Worm (Caenorhabditis elegans) whole organism, L4 larva: Measurements from ENCODE around the gene tftc-5.

Source experiments
- F26F4.8 ChIP-seq: fragments of 200-800 bp; sonication (Bioruptor generic); conservative IDR thresholded peaks from 2 replicates; pipeline ENCODE4 v1.3.6; 2022; ENCODE audit warnings: missing genetic modification characterization, missing compliant biosample characterization
- F49E8.2 ChIP-seq: sonication (generic microtip); optimal IDR thresholded peaks from 2 replicates; lab custom pipeline; 2016; ENCODE audit warnings: missing compliant biosample characterization, mild to moderate bottlenecking, missing genetic modification characterization, borderline replicate concordance
- R02D3.7 ChIP-seq: fragments of 150-350 bp; sonication (generic microtip); optimal IDR thresholded peaks from 3 replicates; lab custom pipeline; 2014; ENCODE audit warnings: missing biosample characterization, missing genetic modification characterization
- Y105C5A.15 ChIP-seq: fragments of 200-800 bp; sonication (Bioruptor generic); IDR thresholded peaks from 2 replicates; pipeline ENCODE4 v1.3.6; 2022; ENCODE audit warnings: missing genetic modification characterization, missing compliant biosample characterization
- Y48G9A.11 ChIP-seq: fragments of 200-800 bp; sonication (Bioruptor generic); IDR thresholded peaks from 2 replicates; pipeline ENCODE4 v1.3.6; 2022; ENCODE audit warnings: missing genetic modification reagents, missing genetic modification characterization, missing compliant biosample characterization
- Y5F2A.4 ChIP-seq: fragments of 200-800 bp; sonication (Bioruptor generic); optimal IDR thresholded peaks from 2 replicates; lab custom pipeline; 2018; ENCODE audit warnings: mild to moderate bottlenecking, missing genetic modification characterization, missing compliant biosample characterization
- Y75B8A.6 ChIP-seq: fragments of 200-800 bp; sonication (Bioruptor generic); IDR thresholded peaks from 2 replicates; pipeline ENCODE4 v1.3.6; 2022; ENCODE audit warnings: missing genetic modification reagents, missing genetic modification characterization, missing compliant biosample characterization
- ZK546.5 ChIP-seq, 2 experiments: sonication (generic microtip); optimal IDR thresholded peaks; 2 replicates each; lab custom pipeline; 2017; ENCODE audit warnings: missing biosample characterization in 2 of 2, missing genetic modification characterization in 2 of 2
- ama-1 ChIP-seq: fragments of 150-350 bp; optimal IDR thresholded peaks from 2 replicates; lab custom pipeline; 2014; ENCODE audit warnings: inconsistent platforms, mixed read lengths
- arid-1 ChIP-seq: fragments of 200-800 bp; sonication (Bioruptor generic); conservative IDR thresholded peaks from 2 replicates; pipeline ENCODE4 v1.3.6; 2022; ENCODE audit warnings: missing genetic modification reagents, missing genetic modification characterization, missing compliant biosample characterization
- ceh-28 ChIP-seq: fragments of 150-350 bp; optimal IDR thresholded peaks from 2 replicates; lab custom pipeline; 2014; ENCODE audit warnings: missing biosample characterization, missing genetic modification reagents, missing genetic modification characterization
- cey-2 ChIP-seq: sonication (generic microtip); optimal IDR thresholded peaks from 3 replicates; lab custom pipeline; 2017; ENCODE audit warnings: missing genetic modification characterization, mild to moderate bottlenecking, missing compliant biosample characterization, antibody characterized with exemption, borderline replicate concordance; ENCODE audit not compliant: insufficient read depth
- ctbp-1 ChIP-seq: fragments of 200-800 bp; sonication (Bioruptor generic); IDR thresholded peaks from 2 replicates; pipeline ENCODE4 v1.3.6; 2022; ENCODE audit warnings: missing genetic modification reagents, missing genetic modification characterization, missing compliant biosample characterization
- daf-12 ChIP-seq: fragments of 150-350 bp; optimal IDR thresholded peaks from 2 replicates; lab custom pipeline; 2014; ENCODE audit warnings: missing biosample characterization, missing genetic modification reagents, missing genetic modification characterization
- daf-19 ChIP-seq: fragments of 200-800 bp; sonication (Bioruptor generic); conservative IDR thresholded peaks from 2 replicates; pipeline ENCODE4 v1.3.6; 2022; ENCODE audit warnings: missing genetic modification characterization, missing compliant biosample characterization
- dmd-8 ChIP-seq: fragments of 200-800 bp; sonication (Bioruptor generic); IDR thresholded peaks from 2 replicates; pipeline ENCODE4 v1.3.6; 2022; ENCODE audit warnings: missing genetic modification characterization, missing compliant biosample characterization
- dve-1 ChIP-seq: sonication (generic microtip); optimal IDR thresholded peaks from 2 replicates; lab custom pipeline; 2017; ENCODE audit warnings: antibody characterized with exemption, mild to moderate bottlenecking, missing genetic modification characterization, missing compliant biosample characterization; ENCODE audit not compliant: insufficient read depth
- egl-43 ChIP-seq: fragments of 200-800 bp; sonication (Bioruptor generic); IDR thresholded peaks from 2 replicates; pipeline ENCODE4 v1.3.6; 2022; ENCODE audit warnings: missing genetic modification reagents, missing genetic modification characterization, missing compliant biosample characterization
- fos-1 ChIP-seq: fragments of 150-350 bp; optimal IDR thresholded peaks from 2 replicates; lab custom pipeline; 2014; ENCODE audit warnings: missing biosample characterization, missing genetic modification characterization
- gei-8 ChIP-seq: fragments of 200-800 bp; sonication (Bioruptor generic); optimal IDR thresholded peaks from 2 replicates; lab custom pipeline; 2018; ENCODE audit warnings: mild to moderate bottlenecking, missing genetic modification characterization, missing compliant biosample characterization
- hlh-30 ChIP-seq: sonication (generic microtip); optimal IDR thresholded peaks from 2 replicates; lab custom pipeline; 2017; ENCODE audit warnings: antibody characterized with exemption, mild to moderate bottlenecking, missing genetic modification characterization, missing compliant biosample characterization; ENCODE audit not compliant: insufficient read depth
- hmg-1.1 ChIP-seq: fragments of 200-800 bp; sonication (Bioruptor generic); IDR thresholded peaks from 2 replicates; pipeline ENCODE4 v1.3.6; 2022; ENCODE audit warnings: missing genetic modification reagents, missing genetic modification characterization, missing compliant biosample characterization
- lim-7 ChIP-seq: fragments of 200-800 bp; sonication (Bioruptor generic); IDR thresholded peaks from 2 replicates; pipeline ENCODE4 v1.3.6; 2022; ENCODE audit warnings: missing genetic modification characterization, missing compliant biosample characterization
- lin-1 ChIP-seq: fragments of 200-800 bp; sonication (Bioruptor generic); IDR thresholded peaks from 2 replicates; pipeline ENCODE4 v1.3.6; 2022; ENCODE audit warnings: missing genetic modification reagents, missing genetic modification characterization, missing compliant biosample characterization
- lin-13 ChIP-seq: fragments of 150-350 bp; optimal IDR thresholded peaks from 2 replicates; lab custom pipeline; 2014; ENCODE audit warnings: missing biosample characterization, missing genetic modification reagents, missing genetic modification characterization
- lin-29 ChIP-seq: fragments of 200-800 bp; sonication (Bioruptor generic); IDR thresholded peaks from 2 replicates; pipeline ENCODE4 v1.3.6; 2022; ENCODE audit warnings: missing genetic modification reagents, missing genetic modification characterization, missing compliant biosample characterization
- lin-38 ChIP-seq: fragments of 200-800 bp; sonication (Bioruptor generic); IDR thresholded peaks from 2 replicates; pipeline ENCODE4 v1.3.6; 2022; ENCODE audit warnings: missing genetic modification reagents, missing genetic modification characterization, missing compliant biosample characterization
- lir-3 ChIP-seq: sonication (generic microtip); optimal IDR thresholded peaks from 2 replicates; lab custom pipeline; 2016; ENCODE audit warnings: mild to moderate bottlenecking, missing genetic modification characterization, missing compliant biosample characterization
- madf-9 ChIP-seq: fragments of 200-800 bp; sonication (Bioruptor generic); conservative IDR thresholded peaks from 2 replicates; pipeline ENCODE4 v1.3.6; 2022; ENCODE audit warnings: missing genetic modification reagents, missing genetic modification characterization, missing compliant biosample characterization
- mep-1 ChIP-seq: fragments of 150-350 bp; sonication (generic microtip); optimal IDR thresholded peaks from 3 replicates; lab custom pipeline; 2014; ENCODE audit warnings: missing biosample characterization, missing genetic modification characterization
- mes-2 ChIP-seq: sonication (generic microtip); optimal IDR thresholded peaks from 2 replicates; lab custom pipeline; 2016; ENCODE audit warnings: missing genotype, mild to moderate bottlenecking, missing genetic modification characterization, missing compliant biosample characterization; ENCODE audit not compliant: poor library complexity, severe bottlenecking
- mxl-2 ChIP-seq: fragments of 200-800 bp; sonication (Bioruptor generic); conservative IDR thresholded peaks from 2 replicates; pipeline ENCODE4 v1.3.6; 2022; ENCODE audit warnings: missing genetic modification reagents, missing genetic modification characterization, missing compliant biosample characterization
- nhr-102 ChIP-seq: sonication (generic microtip); optimal IDR thresholded peaks from 2 replicates; lab custom pipeline; 2016; ENCODE audit warnings: mild to moderate bottlenecking, missing genetic modification characterization, moderate library complexity, missing compliant biosample characterization
- nhr-25 ChIP-seq: sonication (generic microtip); optimal IDR thresholded peaks from 2 replicates; lab custom pipeline; 2017; ENCODE audit warnings: missing genetic modification characterization, mild to moderate bottlenecking, missing compliant biosample characterization, antibody characterized with exemption, moderate library complexity, borderline replicate concordance; ENCODE audit not compliant: insufficient read depth
- nhr-41 ChIP-seq: fragments of 200-800 bp; sonication (Bioruptor generic); IDR thresholded peaks from 2 replicates; pipeline ENCODE4 v1.3.6; 2022; ENCODE audit warnings: missing genetic modification reagents, missing genetic modification characterization, missing compliant biosample characterization
- nhr-6 ChIP-seq: fragments of 150-350 bp; optimal IDR thresholded peaks from 2 replicates; lab custom pipeline; 2014; ENCODE audit warnings: missing biosample characterization, missing genetic modification characterization
- nhr-76 ChIP-seq: fragments of 150-350 bp; optimal IDR thresholded peaks from 2 replicates; lab custom pipeline; 2014; ENCODE audit warnings: missing biosample characterization, missing genetic modification characterization
- pqm-1 ChIP-seq: sonication (generic microtip); optimal IDR thresholded peaks from 2 replicates; lab custom pipeline; 2017; ENCODE audit warnings: missing biosample characterization, missing genetic modification characterization
- rbr-2 ChIP-seq: sonication (generic microtip); optimal IDR thresholded peaks from 2 replicates; lab custom pipeline; 2016; ENCODE audit warnings: missing genotype, missing genetic modification characterization, missing compliant biosample characterization
- sdz-12 ChIP-seq: fragments of 200-800 bp; sonication (Bioruptor generic); optimal IDR thresholded peaks from 2 replicates; lab custom pipeline; 2018; ENCODE audit warnings: mild to moderate bottlenecking, missing genetic modification characterization, missing compliant biosample characterization
- set-16 ChIP-seq: fragments of 200-800 bp; sonication (Bioruptor generic); IDR thresholded peaks from 2 replicates; pipeline ENCODE4 v1.3.6; 2022; ENCODE audit warnings: missing genetic modification reagents, missing genetic modification characterization, missing compliant biosample characterization
- spr-3 ChIP-seq: fragments of 200-800 bp; sonication (Bioruptor generic); optimal IDR thresholded peaks from 2 replicates; lab custom pipeline; 2018; ENCODE audit warnings: mild to moderate bottlenecking, missing genetic modification characterization, missing compliant biosample characterization
- tag-97 ChIP-seq: fragments of 200-800 bp; sonication (Bioruptor generic); IDR thresholded peaks from 2 replicates; pipeline ENCODE4 v1.3.6; 2022; ENCODE audit warnings: missing genetic modification characterization, missing compliant biosample characterization
- unc-130 ChIP-seq: sonication (generic microtip); optimal IDR thresholded peaks from 2 replicates; lab custom pipeline; 2016; ENCODE audit warnings: missing genetic modification reagents, missing genetic modification characterization, missing compliant biosample characterization
- unc-39 ChIP-seq: sonication (generic microtip); optimal IDR thresholded peaks from 2 replicates; lab custom pipeline; 2017; ENCODE audit warnings: missing biosample characterization, missing genetic modification characterization
- zfp-2 ChIP-seq: sonication (generic microtip); optimal IDR thresholded peaks from 2 replicates; lab custom pipeline; 2016; ENCODE audit warnings: mild to moderate bottlenecking, missing genetic modification characterization, missing compliant biosample characterization
- ztf-11 ChIP-seq: fragments of 150-350 bp; optimal IDR thresholded peaks from 2 replicates; lab custom pipeline; 2014; ENCODE audit warnings: missing biosample characterization, missing genetic modification characterization

tftc-5 gene

ce11 chrIII:4060019-4060418 is 38.1 kb downstream of the tftc-5 start, which contains the start of gene his-70:
his-70 (minus strand) TSS chrIII:4060119.
- TF ChIP-seq ztf-11 (tag; lab: Kevin White, UChicago) (no peak), hmg-1.1 (GFP tag; lab: Robert Waterston, UW) (no peak), F26F4.8 (GFP tag; lab: Robert Waterston, UW) (no peak), tag-97 (GFP tag; lab: Robert Waterston, UW) (no peak), R02D3.7 (tag; lab: Kevin White, UChicago) (no peak), F49E8.2 (tag; lab: Kevin White, UChicago) (no peak), lin-1 (GFP tag; lab: Robert Waterston, UW) (no peak), nhr-25 (tag; lab: Kevin White, UChicago) (no peak), ceh-28 (tag; lab: Kevin White, UChicago) (no peak), zfp-2 (no peak), ama-1 (no peak), madf-9 (GFP tag; lab: Robert Waterston, UW) (no peak), Y105C5A.15 (GFP tag; lab: Robert Waterston, UW) (no peak), Y5F2A.4 (GFP tag; lab: Kevin White, UChicago) (no peak), mep-1 (tag; lab: Kevin White, UChicago) (no peak), lir-3 (tag; lab: Kevin White, UChicago) (no peak), sdz-12 (GFP tag; lab: Kevin White, UChicago) (no peak), ZK546.5 (tag; optimal IDR thresholded peaks at IDR 0.05; lab: Kevin White, UChicago) (no peak)
- TF ChIP-seq, all 104 proteins: peak for 0

- TF ChIP-seq egl-43 (GFP tag; lab: Robert Waterston, UW) (0 out of 2 replicates have a peak, but pooled peaks have one; percentile 34), Y48G9A.11 (GFP tag; lab: Robert Waterston, UW) (peak; percentile 40; the same call in 1 of the 2 replicates), lin-38 (GFP tag; lab: Robert Waterston, UW) (peak; percentile 39), dmd-8 (0 out of 2 replicates have a peak, but pooled peaks have one; percentile 63), set-16 (GFP tag; lab: Robert Waterston, UW) (peak; percentile 52), lim-7 (GFP tag; lab: Robert Waterston, UW) (peak; percentile 61; the same call in 1 of the 2 replicates)
Observed at ce11 chrIII:4060856-4061383, 39.0 kb downstream of the tftc-5 start.

ce11 chrIII:4063724-4064123 is 41.8 kb downstream of the tftc-5 start:
- peak; percentile 72 for TF ChIP-seq set-16 (GFP tag; lab: Robert Waterston, UW)
- TF ChIP-seq rbr-2 (tag; lab: Kevin White, UChicago): peak; percentile 72
- TF ChIP-seq pqm-1 (tag; lab: Kevin White, UChicago): no peak
- no peak for TF ChIP-seq daf-12 (tag; lab: Kevin White, UChicago)
- TF ChIP-seq nhr-102 (tag; lab: Kevin White, UChicago): no peak
- TF ChIP-seq nhr-41 (GFP tag; lab: Robert Waterston, UW): no peak
- TF ChIP-seq lin-38 (GFP tag; lab: Robert Waterston, UW): no peak
- TF ChIP-seq mxl-2: no peak
- TF ChIP-seq arid-1: no peak
- no peak for TF ChIP-seq unc-39 (tag; lab: Kevin White, UChicago)
- no peak for TF ChIP-seq Y48G9A.11 (GFP tag; lab: Robert Waterston, UW)
- no peak for TF ChIP-seq cey-2 (tag; lab: Kevin White, UChicago)
- TF ChIP-seq gei-8: no peak
- TF ChIP-seq unc-130 (GFP tag; lab: Kevin White, UChicago): no peak
- TF ChIP-seq hlh-30 (tag; lab: Kevin White, UChicago): peak; percentile 18
- no peak for TF ChIP-seq spr-3 (GFP tag; lab: Kevin White, UChicago)
- TF ChIP-seq nhr-6: no peak
- no peak for TF ChIP-seq Y75B8A.6
- 0 out of 2 replicates have a peak, but pooled peaks have one; percentile 50 for TF ChIP-seq ctbp-1 (GFP tag; lab: Robert Waterston, UW)
- no peak for TF ChIP-seq fos-1 (tag; lab: Kevin White, UChicago)
- peak; percentile 49 for TF ChIP-seq mes-2 (tag; lab: Kevin White, UChicago)
- TF ChIP-seq daf-19: no peak
- TF ChIP-seq dve-1 (tag; lab: Kevin White, UChicago): no peak
- TF ChIP-seq lin-13 (GFP tag; lab: Kevin White, UChicago): no peak
- TF ChIP-seq lim-7 (GFP tag; lab: Robert Waterston, UW): no peak
- TF ChIP-seq lin-29: no peak
- TF ChIP-seq nhr-76: no peak
